Worm (Caenorhabditis elegans): ENCODE measurements around the gene sri-20.

Gene sri-20

ce11 chrV:10395173-10395766 lies 26.9 kb downstream of the sri-20 start, which contains the start of the genes col-151 and ugt-1:
Gene col-151, minus strand, starts transcription at chrV:10395223.
Gene ugt-1, plus strand, starts transcription at chrV:10395663.
- TF ChIP-seq snpc-4 (tag; optimal IDR thresholded peaks at IDR 0.05) (no peak), bed-3 (GFP tag; optimal IDR thresholded peaks at IDR 0.05) (no peak), cnd-1 (tag; optimal IDR thresholded peaks at IDR 0.05) (no peak), lin-32 (GFP tag; optimal IDR thresholded peaks at IDR 0.05) (no peak)

ce11 chrV:10398431-10398830 lies 30.1 kb downstream of the sri-20 start, which contains the start of gene ugt-2:
Gene ugt-2, plus strand, starts transcription at chrV:10398801.
- TF ChIP-seq blmp-1 (tag; optimal IDR thresholded peaks at IDR 0.05) (no peak), tbx-8 (GFP tag; optimal IDR thresholded peaks at IDR 0.05) (no peak), cnd-1 (tag; optimal IDR thresholded peaks at IDR 0.05) (no peak), ztf-11 (tag; optimal IDR thresholded peaks at IDR 0.05) (no peak), bed-3 (GFP tag; optimal IDR thresholded peaks at IDR 0.05) (no peak), hlh-1 (tag; optimal IDR thresholded peaks at IDR 0.05) (no peak), sem-2 (GFP tag; optimal IDR thresholded peaks at IDR 0.05) (no peak), zip-8 (tag; optimal IDR thresholded peaks at IDR 0.05) (no peak), lsy-2 (tag; optimal IDR thresholded peaks at IDR 0.05) (no peak), ham-2 (GFP tag; optimal IDR thresholded peaks at IDR 0.05) (no peak), mab-5 (tag; optimal IDR thresholded peaks at IDR 0.05) (no peak)

ce11 chrV:10399290-10399689 lies 30.9 kb downstream of the sri-20 start:
- TF ChIP-seq zip-8 (tag; optimal IDR thresholded peaks at IDR 0.05) = no peak
- TF ChIP-seq nhr-76 (tag; optimal IDR thresholded peaks at IDR 0.05) = no peak
- no peak for TF ChIP-seq ceh-43 (GFP tag; optimal IDR thresholded peaks at IDR 0.05)
- TF ChIP-seq ceh-39 (tag; optimal IDR thresholded peaks at IDR 0.05) = no peak

- TF ChIP-seq nhr-12 (tag; optimal IDR thresholded peaks at IDR 0.05) (no peak), ceh-43 (GFP tag; optimal IDR thresholded peaks at IDR 0.05) (no peak), unc-120 (tag; optimal IDR thresholded peaks at IDR 0.05; ENCODE audit: poor library complexity, severe bottlenecking) (no peak), unc-39 (tag; optimal IDR thresholded peaks at IDR 0.05) (no peak), nhr-237 (tag; optimal IDR thresholded peaks at IDR 0.05) (no peak), lsy-2 (tag; optimal IDR thresholded peaks at IDR 0.05) (no peak), elt-3 (tag; optimal IDR thresholded peaks at IDR 0.05) (no peak), nhr-76 (tag; optimal IDR thresholded peaks at IDR 0.05) (no peak), flh-1 (GFP tag; optimal IDR thresholded peaks at IDR 0.05) (no peak), unc-62 (GFP tag; optimal IDR thresholded peaks at IDR 0.05) (no peak), ceh-39 (tag; optimal IDR thresholded peaks at IDR 0.05) (no peak), hlh-1 (tag; optimal IDR thresholded peaks at IDR 0.05) (no peak), lin-32 (GFP tag; optimal IDR thresholded peaks at IDR 0.05) (no peak), mls-2 (tag; optimal IDR thresholded peaks at IDR 0.05) (no peak), ztf-11 (tag; optimal IDR thresholded peaks at IDR 0.05) (no peak), M03D4.4 (tag; optimal IDR thresholded peaks at IDR 0.05) (no peak), nhr-2 (tag; optimal IDR thresholded peaks at IDR 0.05) (no peak)
Measured at ce11 chrV:10402804-10403203, 34.4 kb downstream of the sri-20 start, which contains the start of gene F15H10.8. Gene F15H10.8, minus strand, starts transcription at chrV:10402904.

ce11 chrV:10404701-10405100 lies 36.3 kb downstream of the sri-20 start:
- TF ChIP-seq mep-1 (tag; optimal IDR thresholded peaks at IDR 0.05) (no peak), ces-1 (GFP tag; optimal IDR thresholded peaks at IDR 0.05) (no peak)

ce11 chrV:10406313-10406712 lies 38.0 kb downstream of the sri-20 start, which contains the start of gene F15H10.7:
Gene F15H10.7, minus strand, starts transcription at chrV:10406413.
- TF ChIP-seq nhr-28 (tag; optimal IDR thresholded peaks at IDR 0.05) = no peak
- no peak for TF ChIP-seq elt-3 (tag; optimal IDR thresholded peaks at IDR 0.05)
- no peak for TF ChIP-seq lin-13 (tag; optimal IDR thresholded peaks at IDR 0.05)
- no peak for TF ChIP-seq ces-1 (GFP tag; optimal IDR thresholded peaks at IDR 0.05)
- no peak for TF ChIP-seq cnd-1 (tag; optimal IDR thresholded peaks at IDR 0.05)
- no peak for TF ChIP-seq nhr-2 (tag; optimal IDR thresholded peaks at IDR 0.05)
